Worm (Caenorhabditis elegans) whole organism, early embryonic: ENCODE data around the gene K02A6.3.

Source experiments
- ama-1 ChIP-seq: fragments of 150-350 bp; optimal IDR thresholded peaks from 2 replicates; lab custom pipeline; 2014
- ceh-13 ChIP-seq: fragments of 200-800 bp; sonication (Bioruptor generic); optimal IDR thresholded peaks from 2 replicates; lab custom pipeline; 2018; ENCODE audit warnings: mild to moderate bottlenecking, missing genetic modification characterization, missing compliant biosample characterization
- hmbx-1 ChIP-seq: sonication (generic microtip); optimal IDR thresholded peaks from 2 replicates; lab custom pipeline; 2016; ENCODE audit warnings: mild to moderate bottlenecking, missing genetic modification characterization, missing compliant biosample characterization
- scrt-1 ChIP-seq: fragments of 200-800 bp; sonication (Bioruptor generic); IDR thresholded peaks from 2 replicates; pipeline ENCODE4 v1.3.6; 2022; ENCODE audit warnings: missing genetic modification characterization, missing compliant biosample characterization
- tbx-11 ChIP-seq: fragments of 200-800 bp; sonication (Bioruptor generic); IDR thresholded peaks from 2 replicates; pipeline ENCODE4 v1.3.6; 2022; ENCODE audit warnings: missing genetic modification characterization, missing compliant biosample characterization
- tbx-37 ChIP-seq: fragments of 200-800 bp; sonication (Bioruptor generic); conservative IDR thresholded peaks from 2 replicates; pipeline ENCODE4 v1.3.6; 2022; ENCODE audit warnings: missing genetic modification reagents, missing genetic modification characterization, missing compliant biosample characterization
- tra-4 ChIP-seq: sonication (generic microtip); optimal IDR thresholded peaks from 2 replicates; lab custom pipeline; 2017; ENCODE audit warnings: missing genetic modification characterization, missing compliant biosample characterization

ce11 chrX:8204475-8204874 is 27.3 kb downstream of the K02A6.3 start:
- TF ChIP-seq scrt-1 (GFP tag; lab: Robert Waterston, UW) (no peak), ama-1 (lab: Kevin White, UChicago) (no peak), tbx-11 (GFP tag; lab: Robert Waterston, UW) (no peak), tra-4 (no peak), hmbx-1 (tag; lab: Kevin White, UChicago) (no peak), tbx-37 (no peak), ceh-13 (no peak)
